Worm (Caenorhabditis elegans) whole organism, young adult: ENCODE results near the gene set-19.

ENCODE experiments used
- T26A5.8 ChIP-seq: sonication (generic microtip); optimal IDR thresholded peaks from 2 replicates; lab custom pipeline; 2016; ENCODE audit warnings: missing genetic modification characterization, missing compliant biosample characterization
- Y79H2A.3 ChIP-seq: fragments of 200-800 bp; sonication (Bioruptor generic); conservative IDR thresholded peaks from 2 replicates; pipeline ENCODE4 v1.3.6; 2022; ENCODE audit warnings: missing genetic modification reagents, missing genetic modification characterization, missing compliant biosample characterization
- aptf-3 ChIP-seq: fragments of 200-800 bp; sonication (Bioruptor generic); IDR thresholded peaks from 2 replicates; pipeline ENCODE4 v1.3.6; 2022; ENCODE audit warnings: missing genetic modification characterization, missing compliant biosample characterization
- fkh-3 ChIP-seq: sonication (generic microtip); optimal IDR thresholded peaks from 2 replicates; lab custom pipeline; 2016; ENCODE audit warnings: mild to moderate bottlenecking, missing genetic modification characterization, missing compliant biosample characterization
- madf-3 ChIP-seq: fragments of 200-800 bp; sonication (Bioruptor generic); IDR thresholded peaks from 2 replicates; pipeline ENCODE4 v1.3.6; 2022; ENCODE audit warnings: missing genetic modification reagents, missing genetic modification characterization, missing compliant biosample characterization

DNA sequence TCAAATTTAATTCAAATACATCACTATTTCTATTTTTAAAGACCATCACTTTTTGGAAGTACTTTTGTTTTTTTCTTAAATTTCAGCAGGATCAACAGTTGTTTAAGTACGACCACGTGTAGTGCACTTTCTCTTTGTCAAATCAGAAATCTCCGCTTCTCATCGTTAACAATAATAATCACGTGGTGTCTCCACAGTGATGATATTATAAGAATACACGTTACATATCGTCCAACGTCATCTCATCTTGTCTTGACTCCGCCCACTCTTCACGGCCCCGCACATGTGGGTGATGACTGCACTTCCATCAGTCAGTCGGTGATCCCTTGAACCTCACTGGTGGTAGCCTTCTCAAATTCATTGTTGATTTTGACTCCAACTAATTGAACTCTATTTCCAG lies 50.1 kb downstream of the set-19 start, which contains the start of gene argn-1:
- TF ChIP-seq T26A5.8 (tag; lab: Kevin White, UChicago) (no peak), Y79H2A.3 (GFP tag; lab: Robert Waterston, UW) (no peak), madf-3 (GFP tag; lab: Robert Waterston, UW) (no peak), fkh-3 (tag; lab: Kevin White, UChicago) (no peak), aptf-3 (GFP tag; lab: Robert Waterston, UW) (no peak)
